Fruit fly (Drosophila melanogaster): ENCODE results near the gene kirre.

DNA sequence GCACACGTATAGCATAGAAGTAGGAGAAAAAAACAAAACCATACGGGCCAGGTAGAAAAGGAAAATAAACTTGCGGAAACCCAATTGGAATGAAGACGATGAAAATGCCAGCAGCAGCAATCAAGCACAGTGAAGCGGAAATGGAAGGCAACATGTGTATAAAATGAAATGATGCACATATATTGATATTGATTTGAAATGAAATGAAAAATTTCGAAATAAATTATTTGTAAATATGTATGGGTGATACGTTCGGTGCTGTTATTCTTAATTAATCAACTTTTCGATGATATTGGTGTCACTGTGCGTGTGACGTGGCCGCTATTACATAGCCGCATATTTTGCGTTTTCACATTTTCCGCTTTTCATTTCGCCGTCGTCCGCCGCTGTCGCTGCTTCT, 72.9 kb downstream of the kirre start:
- TF ChIP-seq ttk (optimal IDR thresholded peaks at IDR 0.05) (no peak), Sin3A (optimal IDR thresholded peaks at IDR 0.05) (no peak), insv (optimal IDR thresholded peaks at IDR 0.05) (no peak)
